Fruit fly (Drosophila melanogaster): Measurements from ENCODE around the gene mRpL9.

mRpL9 gene

DNA sequence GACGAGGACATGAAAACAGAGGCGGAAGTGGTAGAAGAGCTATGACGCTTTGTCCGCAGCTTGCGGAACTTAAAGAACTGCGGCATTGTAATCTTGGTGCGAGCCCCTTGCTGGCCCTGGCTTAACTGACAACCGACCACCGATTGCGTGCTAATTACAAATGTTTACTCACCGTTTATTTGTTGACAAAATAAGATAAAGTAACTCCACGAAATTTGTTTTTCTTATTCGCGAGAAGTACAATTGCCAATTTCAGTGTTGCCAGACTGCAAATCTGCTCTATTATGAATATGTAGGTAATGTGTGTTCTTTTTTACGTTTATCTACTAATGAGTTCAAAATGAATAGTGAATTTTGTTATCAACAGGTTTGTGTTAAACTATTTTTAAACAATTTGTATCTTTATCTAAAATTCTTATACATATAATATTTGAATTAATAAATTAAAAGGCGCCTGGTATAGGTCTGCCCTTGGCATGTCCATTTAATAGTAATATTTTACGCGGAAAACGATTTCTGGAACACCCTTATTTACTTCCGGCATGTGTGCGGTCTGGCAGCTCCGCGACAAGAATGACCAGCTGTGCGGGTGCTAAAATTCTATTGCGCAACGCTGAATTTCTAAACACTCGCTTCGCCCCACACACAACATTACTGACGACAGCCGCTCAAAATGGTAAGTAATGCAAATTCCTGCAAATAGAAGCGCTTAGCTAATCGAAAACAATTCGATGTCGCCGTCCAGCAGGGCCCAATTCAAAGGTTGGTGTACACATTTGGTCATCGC lies 26.3 kb downstream of the mRpL9 start, which contains the start of the genes Atg4b and Hibch (continued):
- TF ChIP-seq CG14441 (GFP tag; IDR thresholded peaks at IDR 0.05) (peak; percentile 78), usp (GFP tag; optimal IDR thresholded peaks at IDR 0.05) (no peak), CG1529 (GFP tag; optimal IDR thresholded peaks at IDR 0.05) (no peak), chinmo (GFP tag; IDR thresholded peaks at IDR 0.05; ENCODE audit: partially characterized antibody) (no peak), CG9215 (GFP tag; IDR thresholded peaks at IDR 0.05) (peak; percentile 86), dmrt99B (tag; optimal IDR thresholded peaks at IDR 0.05) (no peak), CG6765 (GFP tag; optimal IDR thresholded peaks at IDR 0.05) (peak; percentile 70), CG15011 (GFP tag; optimal IDR thresholded peaks at IDR 0.05) (no peak), oc (tag; optimal IDR thresholded peaks at IDR 0.05) (no peak), CG32532 (GFP tag; IDR thresholded peaks at IDR 0.05) (peak; percentile 86), repo (GFP tag; optimal IDR thresholded peaks at IDR 0.05) (no peak), CG8089 (GFP tag; optimal IDR thresholded peaks at IDR 0.05) (no peak), CG10979 (tag; optimal IDR thresholded peaks at IDR 0.05) (peak; percentile 84), sd (tag; optimal IDR thresholded peaks at IDR 0.05) (no peak), jing (GFP tag; optimal IDR thresholded peaks at IDR 0.05) (no peak), ham (GFP tag; IDR thresholded peaks at IDR 0.05) (no peak), CrebB (tag; optimal IDR thresholded peaks at IDR 0.05) (peak; percentile 35), bsh (GFP tag; optimal IDR thresholded peaks at IDR 0.05) (peak; percentile 38 to 79), inv (GFP tag; IDR thresholded peaks at IDR 0.05; ENCODE audit: partially characterized antibody) (no peak), phol (tag; optimal IDR thresholded peaks at IDR 0.05) (peak; percentile 85), CG2202 (tag; optimal IDR thresholded peaks at IDR 0.05) (peak; percentile 48), Doc3 (GFP tag; IDR thresholded peaks at IDR 0.05; ENCODE audit: partially characterized antibody) (no peak), CG16813 (GFP tag; IDR thresholded peaks at IDR 0.05; ENCODE audit: partially characterized antibody) (no peak), BtbVII (GFP tag; optimal IDR thresholded peaks at IDR 0.05) (peak; percentile 84), Lim3 (GFP tag; IDR thresholded peaks at IDR 0.05) (0 out of 2 replicates have a peak, but pooled peaks have one; percentile 25), CG4730 (GFP tag; IDR thresholded peaks at IDR 0.05) (peak; percentile 74), seq (GFP tag; IDR thresholded peaks at IDR 0.05) (peak; percentile 68), en (GFP tag; optimal IDR thresholded peaks at IDR 0.05) (no peak), dimm (GFP tag; IDR thresholded peaks at IDR 0.05) (0 out of 2 replicates have a peak, but pooled peaks have one; percentile 30), caup (GFP tag; optimal IDR thresholded peaks at IDR 0.05; ENCODE audit: severe bottlenecking) (peak; percentile 82), sr (GFP tag; IDR thresholded peaks at IDR 0.05) (no peak), br (optimal IDR thresholded peaks at IDR 0.05) (no peak), ttk (GFP tag; IDR thresholded peaks at IDR 0.05) (peak; percentile 67), nmo (GFP tag; optimal IDR thresholded peaks at IDR 0.05) (peak; percentile 79), CG1233 (GFP tag; optimal IDR thresholded peaks at IDR 0.05) (peak; percentile 80), Hand (GFP tag; optimal IDR thresholded peaks at IDR 0.05) (peak; percentile 57), ranshi (GFP tag; IDR thresholded peaks at IDR 0.05) (peak; percentile 77), CG9876 (GFP tag; optimal IDR thresholded peaks at IDR 0.05) (no peak), CG17385 (GFP tag; optimal IDR thresholded peaks at IDR 0.05) (peak; percentile 64), salm (tag; optimal IDR thresholded peaks at IDR 0.05) (peak; percentile 64), org-1 (GFP tag; optimal IDR thresholded peaks at IDR 0.05) (peak; percentile 64), Ptx1 (GFP tag; IDR thresholded peaks at IDR 0.05) (peak; percentile 90), Fer1 (GFP tag; optimal IDR thresholded peaks at IDR 0.05) (peak; percentile 90), Eip74EF (GFP tag; optimal IDR thresholded peaks at IDR 0.05) (no peak), Elba2 (GFP tag; optimal IDR thresholded peaks at IDR 0.05) (peak; percentile 84), CG31441 (GFP tag; IDR thresholded peaks at IDR 0.05) (peak; percentile 93), CG2712 (tag; optimal IDR thresholded peaks at IDR 0.05) (peak; percentile 92), CG17912 (GFP tag; optimal IDR thresholded peaks at IDR 0.05) (no peak), Lhr (GFP tag; optimal IDR thresholded peaks at IDR 0.05) (peak; percentile 43)
